Worm (Caenorhabditis elegans) whole organism, L4 larva: ENCODE measurements around the gene srlf-20.

Experiments used
- D1046.2 ChIP-seq: fragments of 200-800 bp; sonication (Bioruptor generic); IDR thresholded peaks from 2 replicates; pipeline ENCODE4 v1.3.6; 2022; ENCODE audit warnings: missing genetic modification characterization, missing compliant biosample characterization
- F26F4.8 ChIP-seq: fragments of 200-800 bp; sonication (Bioruptor generic); conservative IDR thresholded peaks from 2 replicates; pipeline ENCODE4 v1.3.6; 2022; ENCODE audit warnings: missing genetic modification characterization, missing compliant biosample characterization
- F49E8.2 ChIP-seq: sonication (generic microtip); optimal IDR thresholded peaks from 2 replicates; lab custom pipeline; 2016; ENCODE audit warnings: missing compliant biosample characterization, mild to moderate bottlenecking, missing genetic modification characterization, borderline replicate concordance
- T26A8.4 ChIP-seq: fragments of 200-800 bp; sonication (Bioruptor generic); IDR thresholded peaks from 2 replicates; pipeline ENCODE4 v1.3.6; 2022; ENCODE audit warnings: missing genetic modification characterization, missing compliant biosample characterization
- Y48G9A.11 ChIP-seq: fragments of 200-800 bp; sonication (Bioruptor generic); IDR thresholded peaks from 2 replicates; pipeline ENCODE4 v1.3.6; 2022; ENCODE audit warnings: missing genetic modification reagents, missing genetic modification characterization, missing compliant biosample characterization
- Y75B8A.6 ChIP-seq: fragments of 200-800 bp; sonication (Bioruptor generic); IDR thresholded peaks from 2 replicates; pipeline ENCODE4 v1.3.6; 2022; ENCODE audit warnings: missing genetic modification reagents, missing genetic modification characterization, missing compliant biosample characterization
- ZK337.2 ChIP-seq: fragments of 200-800 bp; sonication (Bioruptor generic); IDR thresholded peaks from 2 replicates; pipeline ENCODE4 v1.3.6; 2022; ENCODE audit warnings: missing genetic modification reagents, missing genetic modification characterization, missing compliant biosample characterization
- arid-1 ChIP-seq: fragments of 200-800 bp; sonication (Bioruptor generic); conservative IDR thresholded peaks from 2 replicates; pipeline ENCODE4 v1.3.6; 2022; ENCODE audit warnings: missing genetic modification reagents, missing genetic modification characterization, missing compliant biosample characterization
- ceh-20 ChIP-seq: fragments of 200-800 bp; sonication (Bioruptor generic); IDR thresholded peaks from 2 replicates; pipeline ENCODE4 v1.3.6; 2022; ENCODE audit warnings: missing genetic modification reagents, missing genetic modification characterization, missing compliant biosample characterization
- ceh-44 ChIP-seq: fragments of 200-800 bp; sonication (Bioruptor generic); IDR thresholded peaks from 2 replicates; pipeline ENCODE4 v1.3.6; 2022; ENCODE audit warnings: missing genetic modification reagents, missing genetic modification characterization, missing compliant biosample characterization
- ceh-82 ChIP-seq: sonication (generic microtip); optimal IDR thresholded peaks from 2 replicates; lab custom pipeline; 2017; ENCODE audit warnings: missing biosample characterization, missing genetic modification characterization
- ces-1 ChIP-seq: fragments of 150-350 bp; sonication (generic microtip); optimal IDR thresholded peaks from 4 replicates; lab custom pipeline; 2014; ENCODE audit warnings: missing biosample characterization, missing genetic modification reagents, missing genetic modification characterization
- daf-19 ChIP-seq: fragments of 200-800 bp; sonication (Bioruptor generic); conservative IDR thresholded peaks from 2 replicates; pipeline ENCODE4 v1.3.6; 2022; ENCODE audit warnings: missing genetic modification characterization, missing compliant biosample characterization
- daf-8 ChIP-seq: fragments of 200-800 bp; sonication (Bioruptor generic); IDR thresholded peaks from 2 replicates; pipeline ENCODE4 v1.3.6; 2022; ENCODE audit warnings: missing genetic modification characterization, missing compliant biosample characterization
- dmd-9 ChIP-seq: fragments of 200-800 bp; sonication (Bioruptor generic); IDR thresholded peaks from 2 replicates; pipeline ENCODE4 v1.3.6; 2022; ENCODE audit warnings: missing genetic modification reagents, missing genetic modification characterization, missing compliant biosample characterization
- egl-43 ChIP-seq: fragments of 200-800 bp; sonication (Bioruptor generic); IDR thresholded peaks from 2 replicates; pipeline ENCODE4 v1.3.6; 2022; ENCODE audit warnings: missing genetic modification reagents, missing genetic modification characterization, missing compliant biosample characterization
- hlh-11 ChIP-seq: fragments of 200-800 bp; sonication (Bioruptor generic); optimal IDR thresholded peaks from 2 replicates; lab custom pipeline; 2018; ENCODE audit warnings: mild to moderate bottlenecking, missing genetic modification characterization, missing compliant biosample characterization
- hlh-30 ChIP-seq: sonication (generic microtip); optimal IDR thresholded peaks from 2 replicates; lab custom pipeline; 2017; ENCODE audit warnings: antibody characterized with exemption, mild to moderate bottlenecking, missing genetic modification characterization, missing compliant biosample characterization; ENCODE audit not compliant: insufficient read depth
- lin-1 ChIP-seq: fragments of 200-800 bp; sonication (Bioruptor generic); IDR thresholded peaks from 2 replicates; pipeline ENCODE4 v1.3.6; 2022; ENCODE audit warnings: missing genetic modification reagents, missing genetic modification characterization, missing compliant biosample characterization
- lin-13 ChIP-seq: fragments of 150-350 bp; optimal IDR thresholded peaks from 2 replicates; lab custom pipeline; 2014; ENCODE audit warnings: missing biosample characterization, missing genetic modification reagents, missing genetic modification characterization
- lin-38 ChIP-seq: fragments of 200-800 bp; sonication (Bioruptor generic); IDR thresholded peaks from 2 replicates; pipeline ENCODE4 v1.3.6; 2022; ENCODE audit warnings: missing genetic modification reagents, missing genetic modification characterization, missing compliant biosample characterization
- lsy-2 ChIP-seq, 2 experiments: fragments of 150-350 bp in 1 of 2; sonication (generic microtip) in 1 of 2; optimal IDR thresholded peaks; 2 replicates each; lab custom pipeline; 2014 to 2017; ENCODE audit warnings: missing biosample characterization in 2 of 2, missing genetic modification characterization in 2 of 2
- madf-9 ChIP-seq: fragments of 200-800 bp; sonication (Bioruptor generic); conservative IDR thresholded peaks from 2 replicates; pipeline ENCODE4 v1.3.6; 2022; ENCODE audit warnings: missing genetic modification reagents, missing genetic modification characterization, missing compliant biosample characterization
- mdt-29 ChIP-seq: fragments of 200-800 bp; sonication (Bioruptor generic); IDR thresholded peaks from 2 replicates; pipeline ENCODE4 v1.3.6; 2022; ENCODE audit warnings: missing genetic modification reagents, missing genetic modification characterization, missing compliant biosample characterization
- mep-1 ChIP-seq: fragments of 150-350 bp; sonication (generic microtip); optimal IDR thresholded peaks from 3 replicates; lab custom pipeline; 2014; ENCODE audit warnings: missing biosample characterization, missing genetic modification characterization
- mxl-3 ChIP-seq: fragments of 200-800 bp; sonication (Bioruptor generic); optimal IDR thresholded peaks from 2 replicates; lab custom pipeline; 2018; ENCODE audit warnings: mild to moderate bottlenecking, missing genetic modification characterization, missing compliant biosample characterization
- nhr-111 ChIP-seq: fragments of 200-800 bp; sonication (Bioruptor generic); optimal IDR thresholded peaks from 2 replicates; lab custom pipeline; 2018; ENCODE audit warnings: mild to moderate bottlenecking, missing genetic modification characterization, missing compliant biosample characterization
- nhr-28 ChIP-seq: fragments of 150-350 bp; optimal IDR thresholded peaks from 2 replicates; lab custom pipeline; 2014; ENCODE audit warnings: missing biosample characterization, missing genetic modification characterization
- nhr-48 ChIP-seq: sonication (generic microtip); optimal IDR thresholded peaks from 2 replicates; lab custom pipeline; 2016; ENCODE audit warnings: mild to moderate bottlenecking, missing genetic modification characterization, missing compliant biosample characterization
- nhr-76 ChIP-seq: fragments of 150-350 bp; optimal IDR thresholded peaks from 2 replicates; lab custom pipeline; 2014; ENCODE audit warnings: missing biosample characterization, missing genetic modification characterization
- pha-4 ChIP-seq, 2 experiments: fragments of 150-350 bp in 1 of 2; fragments of 200-800 bp in 1 of 2; sonication (Bioruptor generic) in 1 of 2; IDR thresholded peaks in 1 of 2; optimal IDR thresholded peaks in 1 of 2; 2 replicates each; pipeline versions ENCODE4 v1.3.6 to Lab custom; 2014 to 2022; ENCODE audit warnings: missing genetic modification characterization in 2 of 2, missing genetic modification reagents in 2 of 2, missing biosample characterization in 1 of 2, missing compliant biosample characterization in 1 of 2
- pqm-1 ChIP-seq: sonication (generic microtip); optimal IDR thresholded peaks from 2 replicates; lab custom pipeline; 2017; ENCODE audit warnings: missing biosample characterization, missing genetic modification characterization
- sdz-12 ChIP-seq: fragments of 200-800 bp; sonication (Bioruptor generic); optimal IDR thresholded peaks from 2 replicates; lab custom pipeline; 2018; ENCODE audit warnings: mild to moderate bottlenecking, missing genetic modification characterization, missing compliant biosample characterization
- set-16 ChIP-seq: fragments of 200-800 bp; sonication (Bioruptor generic); IDR thresholded peaks from 2 replicates; pipeline ENCODE4 v1.3.6; 2022; ENCODE audit warnings: missing genetic modification reagents, missing genetic modification characterization, missing compliant biosample characterization
- snpc-1.2 ChIP-seq: fragments of 200-800 bp; sonication (Bioruptor generic); IDR thresholded peaks from 2 replicates; pipeline ENCODE4 v1.3.6; 2022; ENCODE audit warnings: missing genetic modification reagents, missing genetic modification characterization, missing compliant biosample characterization
- snpc-4 ChIP-seq: fragments of 150-350 bp; optimal IDR thresholded peaks from 2 replicates; lab custom pipeline; 2014; ENCODE audit warnings: missing biosample characterization, missing genetic modification characterization
- spr-3 ChIP-seq: fragments of 200-800 bp; sonication (Bioruptor generic); optimal IDR thresholded peaks from 2 replicates; lab custom pipeline; 2018; ENCODE audit warnings: mild to moderate bottlenecking, missing genetic modification characterization, missing compliant biosample characterization
- tra-1 ChIP-seq: fragments of 200-800 bp; sonication (Bioruptor generic); IDR thresholded peaks from 2 replicates; pipeline ENCODE4 v1.3.6; 2022; ENCODE audit warnings: missing genetic modification reagents, missing genetic modification characterization, missing compliant biosample characterization
- zag-1 ChIP-seq: fragments of 150-350 bp; optimal IDR thresholded peaks from 2 replicates; lab custom pipeline; 2014; ENCODE audit warnings: missing biosample characterization, missing genetic modification characterization
- zfp-2 ChIP-seq: sonication (generic microtip); optimal IDR thresholded peaks from 2 replicates; lab custom pipeline; 2016; ENCODE audit warnings: mild to moderate bottlenecking, missing genetic modification characterization, missing compliant biosample characterization
- zip-11 ChIP-seq: fragments of 200-800 bp; sonication (Bioruptor generic); IDR thresholded peaks from 2 replicates; pipeline ENCODE4 v1.3.6; 2022; ENCODE audit warnings: missing genetic modification characterization, missing compliant biosample characterization
- ztf-7 ChIP-seq: fragments of 150-350 bp; optimal IDR thresholded peaks from 2 replicates; lab custom pipeline; 2014; ENCODE audit warnings: missing biosample characterization, missing genetic modification characterization

Gene srlf-20

ce11 chrV:852184-852583 is 41.6 kb upstream of the srlf-20 start, which contains the start of gene K09C6.3:
Gene K09C6.3 (plus strand): TSS chrV:852484.
- TF ChIP-seq pha-4 (GFP tag; IDR thresholded peaks at IDR 0.05; lab: Robert Waterston, UW) (no peak), pha-4 (tag; optimal IDR thresholded peaks at IDR 0.05; lab: Kevin White, UChicago) (no peak), T26A8.4 (no peak), ceh-20 (GFP tag; lab: Robert Waterston, UW) (no peak), nhr-28 (tag; lab: Kevin White, UChicago) (no peak), hlh-11 (tag; lab: Kevin White, UChicago) (no peak), set-16 (GFP tag; lab: Robert Waterston, UW) (no peak), egl-43 (GFP tag; lab: Robert Waterston, UW) (no peak), madf-9 (GFP tag; lab: Robert Waterston, UW) (no peak), spr-3 (GFP tag; lab: Kevin White, UChicago) (no peak), zag-1 (no peak), pqm-1 (tag; lab: Kevin White, UChicago) (no peak)

ce11 chrV:854966-855365 is 38.8 kb upstream of the srlf-20 start, which contains the start of gene K09C6.9:
Gene K09C6.9 (minus strand): TSS chrV:855066.
- TF ChIP-seq daf-8 (no peak), ztf-7 (tag; lab: Kevin White, UChicago) (no peak)

- TF ChIP-seq ceh-44 (no peak), daf-19 (no peak), ces-1 (no peak), nhr-76 (tag; lab: Kevin White, UChicago) (no peak), lsy-2 (tag; optimal IDR thresholded peaks at IDR 0.05; lab: Kevin White, UChicago) (no peak)
- TF ChIP-seq, all 104 proteins: peak for 0
Measured at ce11 chrV:856549-856948, 37.2 kb upstream of the srlf-20 start, which contains the start of gene K09C6.2. Gene K09C6.2 (plus strand): TSS chrV:856849.

ce11 chrV:858841-859456 is 34.8 kb upstream of the srlf-20 start:
- peak; percentile 74 for TF ChIP-seq snpc-1.2
- 0 out of 2 replicates have a peak, but pooled peaks have one; percentile 43 for TF ChIP-seq Y48G9A.11
- TF ChIP-seq zfp-2: no peak
- TF ChIP-seq hlh-30 (tag; lab: Kevin White, UChicago): no peak
- no peak for TF ChIP-seq ces-1
- 0 out of 2 replicates have a peak, but pooled peaks have one; percentile 8 for TF ChIP-seq arid-1 (GFP tag; lab: Robert Waterston, UW)
- TF ChIP-seq tra-1: peak; percentile 40; the same call in 1 of the 2 replicates
- TF ChIP-seq zip-11 (GFP tag; lab: Robert Waterston, UW): no peak
- no peak for TF ChIP-seq ceh-82 (tag; lab: Kevin White, UChicago)
- TF ChIP-seq ZK337.2 (GFP tag; lab: Robert Waterston, UW): peak; percentile 48; the same call in 1 of the 2 replicates
- TF ChIP-seq F49E8.2 (tag; lab: Kevin White, UChicago): peak; percentile 8
- no peak for TF ChIP-seq lin-13 (GFP tag; lab: Kevin White, UChicago)
- no peak for TF ChIP-seq T26A8.4
- peak; percentile 44; the same call in 1 of the 2 replicates for TF ChIP-seq lin-1 (GFP tag; lab: Robert Waterston, UW)
- TF ChIP-seq lsy-2 (tag; optimal IDR thresholded peaks at IDR 0.05; lab: Kevin White, UChicago): no peak
- peak; percentile 58 for TF ChIP-seq mdt-29 (GFP tag; lab: Robert Waterston, UW)
- peak; percentile 75 for TF ChIP-seq egl-43 (GFP tag; lab: Robert Waterston, UW)
- no peak for TF ChIP-seq nhr-28 (tag; lab: Kevin White, UChicago)
- no peak for TF ChIP-seq D1046.2 (GFP tag; lab: Robert Waterston, UW)
- no peak for TF ChIP-seq spr-3 (GFP tag; lab: Kevin White, UChicago)
- peak; percentile 73 for TF ChIP-seq F26F4.8
- TF ChIP-seq sdz-12 (GFP tag; lab: Kevin White, UChicago): no peak
- no peak for TF ChIP-seq madf-9 (GFP tag; lab: Robert Waterston, UW)
- peak; percentile 80 for TF ChIP-seq snpc-4 (tag; lab: Kevin White, UChicago)
- no peak for TF ChIP-seq dmd-9 (GFP tag; lab: Robert Waterston, UW)
- TF ChIP-seq ceh-20 (GFP tag; lab: Robert Waterston, UW): no peak
- no peak for TF ChIP-seq pqm-1 (tag; lab: Kevin White, UChicago)
- no peak for TF ChIP-seq nhr-48
- peak; percentile 74 for TF ChIP-seq lin-38
- TF ChIP-seq daf-8: no peak
- no peak for TF ChIP-seq mxl-3 (GFP tag; lab: Kevin White, UChicago)
- TF ChIP-seq Y75B8A.6 (GFP tag; lab: Robert Waterston, UW): 0 out of 2 replicates have a peak, but pooled peaks have one; percentile 12
- no peak for TF ChIP-seq nhr-111
- TF ChIP-seq mep-1: no peak
